Fruit fly (Drosophila melanogaster): ENCODE results near the gene CG14711.

The CG14711 gene

DNA sequence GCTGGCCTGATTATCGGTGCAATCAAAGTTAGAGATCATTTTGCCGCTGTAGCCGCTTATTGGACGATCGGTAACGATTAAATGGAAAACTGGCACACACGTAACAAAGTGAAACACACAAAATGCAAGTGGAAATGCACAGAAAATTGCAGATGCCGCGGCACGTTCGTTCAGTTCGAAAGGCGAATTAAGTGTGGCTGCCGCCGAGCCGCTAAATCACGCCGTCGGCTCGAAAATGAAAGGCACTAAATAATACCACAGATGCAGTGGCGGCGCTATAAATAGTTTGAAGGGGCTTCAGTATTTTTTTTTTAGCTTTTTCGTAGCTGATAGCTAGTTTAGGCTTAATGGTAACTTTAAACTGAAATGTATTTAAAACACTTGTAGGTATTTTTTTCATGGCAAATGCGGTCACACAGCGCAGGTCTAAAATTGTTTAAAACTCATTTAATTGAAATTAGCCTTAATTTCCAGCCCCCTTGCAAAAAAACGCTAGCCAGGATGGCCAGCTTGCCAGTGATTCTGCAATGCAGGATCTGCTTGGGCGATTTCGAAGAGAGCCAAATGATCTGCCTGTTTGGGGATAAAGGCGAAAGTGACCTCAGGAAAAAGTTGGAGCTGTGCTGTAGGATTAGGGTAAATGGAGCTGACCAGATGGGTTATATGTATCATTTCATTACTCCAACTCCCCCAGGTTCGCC is 3.3 kb upstream of the CG14711 start, which contains the start of the genes Jupiter and CG14710:
Gene Jupiter (minus strand): TSS at position 198 of the 701 bp plus-strand sequence.
Gene CG14710 (plus strand): TSS at position 382 of the 701 bp plus-strand sequence.
- peak; percentile 4 for TF ChIP-seq CG12768 (GFP tag; optimal IDR thresholded peaks at IDR 0.05)
- no peak for TF ChIP-seq CG11617 (GFP tag; optimal IDR thresholded peaks at IDR 0.05)
- peak; percentile 72 for TF ChIP-seq bab1 (GFP tag; optimal IDR thresholded peaks at IDR 0.05)
- TF ChIP-seq pad (GFP tag; optimal IDR thresholded peaks at IDR 0.05): peak; percentile 5
- TF ChIP-seq cnc (optimal IDR thresholded peaks at IDR 0.05): no peak
- TF ChIP-seq CG33017 (tag; optimal IDR thresholded peaks at IDR 0.05): peak; percentile 27
- no peak for TF ChIP-seq Hr96 (GFP tag; optimal IDR thresholded peaks at IDR 0.05)
- TF ChIP-seq CG7101 (tag; optimal IDR thresholded peaks at IDR 0.05): peak; percentile 63
- TF ChIP-seq Crg-1 (GFP tag; optimal IDR thresholded peaks at IDR 0.05): peak; percentile 38
- TF ChIP-seq ovo (GFP tag; optimal IDR thresholded peaks at IDR 0.05): peak; percentile 63
- TF ChIP-seq tj (GFP tag; optimal IDR thresholded peaks at IDR 0.05): peak; percentile 70
- TF ChIP-seq Mnt (GFP tag; optimal IDR thresholded peaks at IDR 0.05): peak; percentile 60
- TF ChIP-seq toe (GFP tag; optimal IDR thresholded peaks at IDR 0.05): no peak
- TF ChIP-seq CG7045 (GFP tag; optimal IDR thresholded peaks at IDR 0.05): peak; percentile 23
- peak; percentile 72 for TF ChIP-seq CG14711 (tag; optimal IDR thresholded peaks at IDR 0.05)
- TF ChIP-seq CG5204 (GFP tag; optimal IDR thresholded peaks at IDR 0.05): no peak
- TF ChIP-seq CG1620 (GFP tag; optimal IDR thresholded peaks at IDR 0.05): peak; percentile 78
- TF ChIP-seq cic (GFP tag; optimal IDR thresholded peaks at IDR 0.05): peak; percentile 45
- TF ChIP-seq Clk (GFP tag; optimal IDR thresholded peaks at IDR 0.05): peak; percentile 59
- TF ChIP-seq kay (GFP tag; ENCODE audit: borderline replicate concordance): no peak

- TF ChIP-seq tj (GFP tag; optimal IDR thresholded peaks at IDR 0.05): peak; percentile 12
- no peak for TF ChIP-seq bab1 (GFP tag; optimal IDR thresholded peaks at IDR 0.05)
Measured at dm6 chr3R:11625544-11625943, 2.4 kb downstream of the CG14711 start, which contains the start of gene Zaf1. Gene Zaf1, minus strand, starts transcription at chr3R:11625644.

- peak; percentile 74 for TF ChIP-seq CG14711 (tag; optimal IDR thresholded peaks at IDR 0.05)
- TF ChIP-seq bab1 (GFP tag; optimal IDR thresholded peaks at IDR 0.05): peak; percentile 52
- no peak for TF ChIP-seq Crg-1 (GFP tag; optimal IDR thresholded peaks at IDR 0.05)
- peak in 1 of 2 experiments; percentile 45 for TF ChIP-seq cnc (optimal IDR thresholded peaks at IDR 0.05)
- TF ChIP-seq tj (GFP tag; optimal IDR thresholded peaks at IDR 0.05): peak; percentile 2
- TF ChIP-seq CG11617 (GFP tag; optimal IDR thresholded peaks at IDR 0.05): peak; percentile 8
- peak; percentile 31 for TF ChIP-seq Mnt (GFP tag; optimal IDR thresholded peaks at IDR 0.05)
- TF ChIP-seq pad (GFP tag; optimal IDR thresholded peaks at IDR 0.05): no peak
Measured at dm6 chr3R:11626571-11626970, 3.4 kb downstream of the CG14711 start, which contains the start of the genes CG6813 and CG18764. Gene CG6813, minus strand, starts transcription at chr3R:11626638. Gene CG18764, plus strand, starts transcription at chr3R:11626889.

dm6 chr3R:11628416-11629041 is 5.4 kb downstream of the CG14711 start, which contains the start of gene CG14712:
Gene CG14712, plus strand, starts transcription at chr3R:11628759.
- no peak for TF ChIP-seq kay (GFP tag; ENCODE audit: borderline replicate concordance)
- peak; percentile 55 for TF ChIP-seq CG7101 (tag; optimal IDR thresholded peaks at IDR 0.05)
- TF ChIP-seq tj (GFP tag; optimal IDR thresholded peaks at IDR 0.05): no peak
- no peak for TF ChIP-seq cnc (optimal IDR thresholded peaks at IDR 0.05)
- no peak for TF ChIP-seq CG33017 (tag; optimal IDR thresholded peaks at IDR 0.05)
- TF ChIP-seq CG12768 (GFP tag; optimal IDR thresholded peaks at IDR 0.05): no peak
- no peak for TF ChIP-seq Clk (GFP tag; optimal IDR thresholded peaks at IDR 0.05)
- TF ChIP-seq Hr96 (GFP tag; optimal IDR thresholded peaks at IDR 0.05): no peak
- TF ChIP-seq CG11617 (GFP tag; optimal IDR thresholded peaks at IDR 0.05): peak; percentile 2
- TF ChIP-seq pad (GFP tag; optimal IDR thresholded peaks at IDR 0.05): peak; percentile 19
- TF ChIP-seq CG1620 (GFP tag; optimal IDR thresholded peaks at IDR 0.05): peak; percentile 53
- TF ChIP-seq bab1 (GFP tag; optimal IDR thresholded peaks at IDR 0.05): peak; percentile 47
- TF ChIP-seq Mnt (GFP tag; optimal IDR thresholded peaks at IDR 0.05): peak; percentile 63
- peak; percentile 99 for TF ChIP-seq CG14711 (tag; optimal IDR thresholded peaks at IDR 0.05)
- peak; percentile 9 for TF ChIP-seq Crg-1 (GFP tag; optimal IDR thresholded peaks at IDR 0.05)
- no peak for TF ChIP-seq toe (GFP tag; optimal IDR thresholded peaks at IDR 0.05)
- no peak for TF ChIP-seq cic (GFP tag; optimal IDR thresholded peaks at IDR 0.05)

DNA sequence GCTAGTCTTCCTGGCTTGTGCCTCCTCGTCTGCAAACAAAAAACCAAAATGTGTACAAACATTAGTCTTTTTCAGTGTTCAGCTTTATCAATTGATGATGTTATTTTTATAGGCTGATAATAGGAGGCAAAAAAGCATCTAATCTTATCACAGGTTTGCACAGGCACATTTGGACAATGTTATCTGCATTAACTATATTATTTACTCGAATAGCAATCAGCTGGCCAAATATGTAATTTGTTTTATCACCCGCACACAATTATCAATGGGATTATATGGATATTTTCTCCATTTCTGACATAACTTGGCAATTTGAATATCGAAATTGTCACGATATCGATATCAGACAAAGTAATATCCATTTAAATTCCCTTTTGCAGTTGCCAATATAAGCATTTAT is 14.4 kb downstream of the CG14711 start:
- TF ChIP-seq Mnt (GFP tag; optimal IDR thresholded peaks at IDR 0.05) (no peak), pad (GFP tag; optimal IDR thresholded peaks at IDR 0.05) (no peak), CG11617 (GFP tag; optimal IDR thresholded peaks at IDR 0.05) (no peak), CG1620 (GFP tag; optimal IDR thresholded peaks at IDR 0.05) (no peak), CG7101 (tag; optimal IDR thresholded peaks at IDR 0.05) (no peak), CG12768 (GFP tag; optimal IDR thresholded peaks at IDR 0.05) (no peak), cnc (optimal IDR thresholded peaks at IDR 0.05) (no peak)

dm6 chr3R:11639946-11640588 is 16.9 kb downstream of the CG14711 start:
- TF ChIP-seq Hr96 (GFP tag; optimal IDR thresholded peaks at IDR 0.05) (no peak), toe (GFP tag; optimal IDR thresholded peaks at IDR 0.05) (no peak), Clk (GFP tag; optimal IDR thresholded peaks at IDR 0.05) (no peak), kay (GFP tag; ENCODE audit: borderline replicate concordance) (peak; percentile 80), CG7101 (tag; optimal IDR thresholded peaks at IDR 0.05) (no peak), tj (GFP tag; optimal IDR thresholded peaks at IDR 0.05) (peak; percentile 95), CG33017 (tag; optimal IDR thresholded peaks at IDR 0.05) (no peak), cic (GFP tag; optimal IDR thresholded peaks at IDR 0.05) (no peak), CG14711 (tag; optimal IDR thresholded peaks at IDR 0.05) (no peak), Crg-1 (GFP tag; optimal IDR thresholded peaks at IDR 0.05) (peak; percentile 15), CG7045 (GFP tag; optimal IDR thresholded peaks at IDR 0.05) (no peak), CG12768 (GFP tag; optimal IDR thresholded peaks at IDR 0.05) (no peak), CG5204 (GFP tag; optimal IDR thresholded peaks at IDR 0.05) (no peak), bab1 (GFP tag; optimal IDR thresholded peaks at IDR 0.05) (no peak), pad (GFP tag; optimal IDR thresholded peaks at IDR 0.05) (no peak), ovo (GFP tag; optimal IDR thresholded peaks at IDR 0.05) (no peak), CG11617 (GFP tag; optimal IDR thresholded peaks at IDR 0.05) (no peak), CG1620 (GFP tag; optimal IDR thresholded peaks at IDR 0.05) (no peak), cnc (optimal IDR thresholded peaks at IDR 0.05) (no peak), Mnt (GFP tag; optimal IDR thresholded peaks at IDR 0.05) (peak; percentile 54)
